Fruit fly (Drosophila melanogaster): ENCODE data around the gene Usp39.
A peak's percentile ranks its signal among the peaks of the same experiment; 100 is the strongest.

Usp39 gene

DNA sequence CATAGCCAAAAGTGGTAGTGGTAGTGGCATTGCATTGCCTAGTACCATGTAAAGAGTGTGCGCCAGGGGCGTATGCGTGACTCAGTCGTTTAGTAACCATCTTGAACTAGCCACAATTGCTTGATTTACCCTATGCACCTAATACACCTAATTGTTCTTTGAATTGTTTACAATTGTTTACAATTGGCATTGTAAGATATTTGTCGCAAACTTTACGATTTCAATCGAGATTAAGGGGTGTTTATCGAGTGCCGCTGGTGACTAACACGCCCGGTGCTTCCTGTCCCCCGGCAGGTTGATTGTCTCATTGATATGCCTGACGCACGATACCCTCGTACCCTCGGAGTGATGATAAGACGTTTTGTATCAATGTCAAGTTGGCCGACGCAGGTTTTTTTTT is 21.0 kb upstream of the Usp39 start (continued):
- peak; percentile 2 for TF ChIP-seq org-1 (GFP tag; optimal IDR thresholded peaks at IDR 0.05)
- TF ChIP-seq CG7556 (GFP tag; optimal IDR thresholded peaks at IDR 0.05): peak; percentile 12
- TF ChIP-seq chm (GFP tag; IDR thresholded peaks at IDR 0.05): no peak
- no peak for TF ChIP-seq ERR (GFP tag; optimal IDR thresholded peaks at IDR 0.05)
- no peak for TF ChIP-seq CG6765 (GFP tag; optimal IDR thresholded peaks at IDR 0.05)
- TF ChIP-seq CG9437 (GFP tag; optimal IDR thresholded peaks at IDR 0.05): peak; percentile 49
- TF ChIP-seq CG14710 (tag; optimal IDR thresholded peaks at IDR 0.05): no peak
- peak; percentile 80 for TF ChIP-seq Med (GFP tag)
- no peak for TF ChIP-seq CG7987 (GFP tag; optimal IDR thresholded peaks at IDR 0.05)
- no peak for TF ChIP-seq CG34376 (GFP tag; optimal IDR thresholded peaks at IDR 0.05)
- TF ChIP-seq gfzf (GFP tag; optimal IDR thresholded peaks at IDR 0.05): no peak
- TF ChIP-seq CG31441 (GFP tag; IDR thresholded peaks at IDR 0.05): peak; percentile 55
- TF ChIP-seq Hr78 (GFP tag; optimal IDR thresholded peaks at IDR 0.05): peak in 1 of 2 experiments; percentile 31
- TF ChIP-seq unpg (GFP tag; optimal IDR thresholded peaks at IDR 0.05): peak; percentile 46
- TF ChIP-seq sna (GFP tag; IDR thresholded peaks at IDR 0.05; ENCODE audit: partially characterized antibody): no peak
- TF ChIP-seq luna (GFP tag; optimal IDR thresholded peaks at IDR 0.05): no peak
- TF ChIP-seq CG2889 (GFP tag; IDR thresholded peaks at IDR 0.05): 0 out of 3 replicates have a peak, but pooled peaks have one; percentile 28
- TF ChIP-seq klu (GFP tag; IDR thresholded peaks at IDR 0.05): peak; percentile 14; the same call in 1 of the 2 replicates
- TF ChIP-seq bab2 (GFP tag; optimal IDR thresholded peaks at IDR 0.05): peak; percentile 33
- no peak for TF ChIP-seq stwl (tag; optimal IDR thresholded peaks at IDR 0.05)
- no peak for TF ChIP-seq CG6854 (GFP tag; optimal IDR thresholded peaks at IDR 0.05)
- TF ChIP-seq CG9609 (GFP tag; optimal IDR thresholded peaks at IDR 0.05): peak; percentile 59
- peak; percentile 12 for TF ChIP-seq Vsx1 (GFP tag; optimal IDR thresholded peaks at IDR 0.05)
- TF ChIP-seq CG18619 (GFP tag; optimal IDR thresholded peaks at IDR 0.05): peak; percentile 3
- TF ChIP-seq sug (tag; optimal IDR thresholded peaks at IDR 0.05): peak; percentile 62
- TF ChIP-seq CG6272 (GFP tag; IDR thresholded peaks at IDR 0.05): 0 out of 2 replicates have a peak, but pooled peaks have one; percentile 22
- no peak for TF ChIP-seq Trl (optimal IDR thresholded peaks at IDR 0.05)
- peak; percentile 35 for TF ChIP-seq Trl (GFP tag; optimal IDR thresholded peaks at IDR 0.05)
- 0 out of 2 replicates have a peak, but pooled peaks have one; percentile 31 for TF ChIP-seq dimm (GFP tag; IDR thresholded peaks at IDR 0.05)
- peak; percentile 41 for TF ChIP-seq CG12659 (GFP tag; optimal IDR thresholded peaks at IDR 0.05)
- TF ChIP-seq YL-1 (GFP tag; optimal IDR thresholded peaks at IDR 0.05): no peak
- TF ChIP-seq H15 (GFP tag; IDR thresholded peaks at IDR 0.05): 0 out of 3 replicates have a peak, but pooled peaks have one; percentile 56
- peak; percentile 2 for TF ChIP-seq CG3407 (GFP tag; optimal IDR thresholded peaks at IDR 0.05)
- no peak for TF ChIP-seq peb (GFP tag; IDR thresholded peaks at IDR 0.05)
- TF ChIP-seq D19B (GFP tag; optimal IDR thresholded peaks at IDR 0.05): no peak
- TF ChIP-seq CG7357 (GFP tag; IDR thresholded peaks at IDR 0.05): peak; percentile 48; the same call in 1 of the 3 replicates
- TF ChIP-seq CG4730 (GFP tag; IDR thresholded peaks at IDR 0.05): 0 out of 2 replicates have a peak, but pooled peaks have one; percentile 18
- TF ChIP-seq CG11247 (GFP tag; IDR thresholded peaks at IDR 0.05): no peak; the same call in 1 of the 2 replicates
- TF ChIP-seq ken (GFP tag; IDR thresholded peaks at IDR 0.05): peak; percentile 42; the same call in 1 of the 3 replicates
- TF ChIP-seq zfh2 (GFP tag; optimal IDR thresholded peaks at IDR 0.05): peak; percentile 1
- TF ChIP-seq CG1832 (GFP tag; optimal IDR thresholded peaks at IDR 0.05): no peak
- no peak for TF ChIP-seq CG2129 (GFP tag; IDR thresholded peaks at IDR 0.05; ENCODE audit: partially characterized antibody)
- peak; percentile 62 for TF ChIP-seq CG2712 (tag; optimal IDR thresholded peaks at IDR 0.05)
- peak; percentile 58 for TF ChIP-seq Xbp1 (GFP tag; optimal IDR thresholded peaks at IDR 0.05)
- TF ChIP-seq CG7839 (tag; optimal IDR thresholded peaks at IDR 0.05): peak; percentile 60
- TF ChIP-seq chif (GFP tag; optimal IDR thresholded peaks at IDR 0.05): peak; percentile 21 to 31
- TF ChIP-seq Hmr (GFP tag; optimal IDR thresholded peaks at IDR 0.05): peak; percentile 7
- TF ChIP-seq az2 (GFP tag; optimal IDR thresholded peaks at IDR 0.05): peak; percentile 25
- TF ChIP-seq phol (tag; optimal IDR thresholded peaks at IDR 0.05): no peak
- TF ChIP-seq CG3065 (GFP tag; optimal IDR thresholded peaks at IDR 0.05): no peak
- TF ChIP-seq NC2α (GFP tag; optimal IDR thresholded peaks at IDR 0.05): no peak
